Worm (Caenorhabditis elegans) whole organism, midembryonic: ENCODE measurements around the gene cyh-1.
"Not testable (repeated sequence)": the region's sequence is repeated elsewhere in the genome, so short reads cannot be mapped to it uniquely, and the experiment has no call there.

ENCODE experiments used
- T22C8.4 ChIP-seq: fragments of 200-800 bp; sonication (Bioruptor generic); IDR thresholded peaks from 2 replicates; pipeline ENCODE4 v1.3.6; 2022; ENCODE audit warnings: missing genetic modification characterization, missing compliant biosample characterization
- cog-1 ChIP-seq: sonication (generic microtip); optimal IDR thresholded peaks from 2 replicates; lab custom pipeline; 2016; ENCODE audit warnings: missing genetic modification characterization, missing compliant biosample characterization
- flt-1 ChIP-seq: fragments of 200-800 bp; sonication (Bioruptor generic); IDR thresholded peaks from 2 replicates; pipeline ENCODE4 v1.3.6; 2022; ENCODE audit warnings: missing genetic modification characterization, missing compliant biosample characterization
- klf-2 ChIP-seq: fragments of 200-800 bp; sonication (Bioruptor generic); conservative IDR thresholded peaks from 2 replicates; pipeline ENCODE4 v1.3.6; 2022; ENCODE audit warnings: missing genetic modification reagents, missing genetic modification characterization, missing compliant biosample characterization
- med-1 ChIP-seq: sonication (generic microtip); optimal IDR thresholded peaks from 2 replicates; lab custom pipeline; 2017; ENCODE audit warnings: missing genetic modification characterization, mild to moderate bottlenecking, missing compliant biosample characterization, antibody characterized with exemption, missing genetic modification reagents; ENCODE audit not compliant: insufficient read depth
- ref-1 ChIP-seq: fragments of 200-800 bp; sonication (Bioruptor generic); conservative IDR thresholded peaks from 2 replicates; pipeline ENCODE4 v1.3.6; 2022; ENCODE audit warnings: missing genetic modification reagents, missing genetic modification characterization, missing compliant biosample characterization
- tab-1 ChIP-seq: fragments of 200-800 bp; sonication (Bioruptor generic); IDR thresholded peaks from 2 replicates; pipeline ENCODE4 v1.3.6; 2022; ENCODE audit warnings: missing genetic modification characterization, missing compliant biosample characterization
- ztf-23 ChIP-seq: fragments of 200-800 bp; sonication (Bioruptor generic); IDR thresholded peaks from 2 replicates; pipeline ENCODE4 v1.3.6; 2022; ENCODE audit warnings: missing genetic modification reagents, missing genetic modification characterization, missing compliant biosample characterization
- ztf-29 ChIP-seq: fragments of 200-800 bp; sonication (Bioruptor generic); IDR thresholded peaks from 2 replicates; pipeline ENCODE4 v1.3.6; 2022; ENCODE audit warnings: missing genetic modification reagents, missing genetic modification characterization, missing compliant biosample characterization

The cyh-1 gene

DNA sequence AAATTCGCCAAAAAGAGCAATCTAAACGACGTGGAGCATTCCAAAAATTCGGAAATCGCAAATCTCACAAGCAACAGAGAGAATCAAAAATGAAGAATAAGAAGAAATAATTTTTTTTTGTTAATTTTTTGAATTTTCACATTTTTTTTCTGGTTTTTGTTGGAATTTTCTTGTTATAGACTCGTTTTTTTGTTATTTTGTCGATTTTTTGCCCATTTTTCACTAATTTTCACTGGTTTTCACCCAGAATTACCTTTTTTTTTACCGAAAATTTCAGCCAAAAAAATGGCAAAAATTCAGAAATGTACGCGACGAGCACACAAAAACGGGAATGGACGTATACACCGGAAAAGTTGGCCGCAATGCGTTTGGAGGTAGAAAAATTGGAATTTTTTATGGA lies at the start of gene cyh-1:
Gene cyh-1, plus strand, starts transcription at position 301 of the 400 bp plus-strand sequence.
- TF ChIP-seq ztf-29 (GFP tag; lab: Robert Waterston, UW) (no peak), med-1 (GFP tag; lab: Kevin White, UChicago) (no peak), ztf-23 (GFP tag; lab: Robert Waterston, UW) (no peak), cog-1 (tag; lab: Kevin White, UChicago) (no peak)

DNA sequence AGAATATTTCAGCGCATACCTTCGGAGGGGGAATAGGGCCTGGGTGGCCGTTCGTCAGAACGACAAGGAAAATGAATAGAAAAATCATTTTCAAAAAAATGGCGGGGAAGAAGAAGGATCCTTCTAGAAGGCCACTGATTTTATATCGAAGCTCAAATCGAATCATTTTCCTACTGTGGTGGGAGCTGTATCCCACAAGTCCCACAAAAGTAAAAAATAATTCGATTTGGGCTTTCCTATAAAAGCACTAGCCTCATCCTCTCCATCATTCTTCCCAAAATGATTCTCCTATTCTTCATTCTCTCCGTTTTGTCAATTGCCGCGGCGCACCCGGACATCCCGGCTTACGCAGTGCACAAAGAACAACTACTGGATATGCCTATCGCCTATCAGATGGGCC lies 46.6 kb upstream of the cyh-1 start, which contains the start of the genes C16C8.26 and C16C8.19:
Gene C16C8.26, minus strand, starts transcription at position 101 of the 400 bp plus-strand sequence.
Gene C16C8.19, plus strand, starts transcription at position 279 of the 400 bp plus-strand sequence.
- no peak for TF ChIP-seq T22C8.4 (GFP tag; lab: Robert Waterston, UW)
- no peak for TF ChIP-seq klf-2 (GFP tag; lab: Robert Waterston, UW)
- TF ChIP-seq ztf-29 (GFP tag; lab: Robert Waterston, UW): no peak; the same call in 1 of the 2 replicates
- no peak for TF ChIP-seq ref-1 (GFP tag; lab: Robert Waterston, UW)
- no peak for TF ChIP-seq tab-1 (GFP tag; lab: Robert Waterston, UW)
- no peak for TF ChIP-seq ztf-23 (GFP tag; lab: Robert Waterston, UW)
- no peak for TF ChIP-seq flt-1 (GFP tag; lab: Robert Waterston, UW)
- no peak for TF ChIP-seq cog-1 (tag; lab: Kevin White, UChicago)
- no peak for TF ChIP-seq med-1 (GFP tag; lab: Kevin White, UChicago)

DNA sequence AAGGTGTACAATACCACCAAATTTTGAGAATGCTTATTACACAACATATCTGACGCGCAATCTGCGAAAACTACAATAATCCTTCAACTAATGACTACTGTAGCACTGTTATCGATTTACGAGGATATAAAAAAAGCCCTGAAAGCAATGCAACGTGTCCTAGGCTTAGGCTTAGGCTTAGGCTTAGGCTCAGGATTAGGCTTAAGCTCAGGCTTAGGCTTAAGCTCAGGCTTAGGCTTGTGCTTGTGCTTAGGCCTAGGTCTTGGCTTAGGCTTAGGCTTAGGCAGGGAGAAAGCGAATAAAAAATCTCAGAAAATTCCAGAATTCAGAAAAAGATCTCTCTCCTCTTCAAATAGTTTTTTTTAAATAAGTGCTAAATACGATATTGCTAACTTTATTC lies 45.6 kb upstream of the cyh-1 start:
- TF ChIP-seq T22C8.4 (GFP tag; lab: Robert Waterston, UW) (no peak), klf-2 (GFP tag; lab: Robert Waterston, UW) (no peak), tab-1 (GFP tag; lab: Robert Waterston, UW) (no peak), flt-1 (GFP tag; lab: Robert Waterston, UW) (no peak), ref-1 (GFP tag; lab: Robert Waterston, UW) (no peak)

DNA sequence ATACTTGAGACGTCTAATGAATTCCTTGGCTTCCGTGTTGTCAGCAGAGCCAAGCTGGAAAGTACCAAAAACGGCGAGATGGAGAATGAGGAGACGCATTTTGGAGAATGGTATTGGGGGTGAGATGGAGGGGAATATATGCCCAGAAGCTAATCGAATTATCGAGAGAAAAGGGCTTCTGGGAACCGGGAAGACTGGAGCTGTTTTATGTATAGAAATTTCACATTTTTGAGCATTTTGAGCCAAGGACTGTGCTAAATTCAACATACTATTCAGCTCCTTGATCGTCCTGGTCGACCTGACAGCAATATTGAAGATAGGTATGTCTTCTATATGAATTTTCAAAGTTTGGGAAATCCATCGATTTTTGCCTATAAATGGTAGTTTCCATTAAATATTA lies 44.8 kb upstream of the cyh-1 start, which contains the start of gene C16C8.7:
Gene C16C8.7, minus strand, starts transcription at position 101 of the 400 bp plus-strand sequence.
- no peak for TF ChIP-seq ztf-23 (GFP tag; lab: Robert Waterston, UW)
- TF ChIP-seq med-1 (GFP tag; lab: Kevin White, UChicago): no peak
- no peak for TF ChIP-seq flt-1 (GFP tag; lab: Robert Waterston, UW)
- no peak for TF ChIP-seq ref-1 (GFP tag; lab: Robert Waterston, UW)
- TF ChIP-seq cog-1 (tag; lab: Kevin White, UChicago): no peak
- TF ChIP-seq T22C8.4 (GFP tag; lab: Robert Waterston, UW): no peak
- no peak for TF ChIP-seq klf-2 (GFP tag; lab: Robert Waterston, UW)

DNA sequence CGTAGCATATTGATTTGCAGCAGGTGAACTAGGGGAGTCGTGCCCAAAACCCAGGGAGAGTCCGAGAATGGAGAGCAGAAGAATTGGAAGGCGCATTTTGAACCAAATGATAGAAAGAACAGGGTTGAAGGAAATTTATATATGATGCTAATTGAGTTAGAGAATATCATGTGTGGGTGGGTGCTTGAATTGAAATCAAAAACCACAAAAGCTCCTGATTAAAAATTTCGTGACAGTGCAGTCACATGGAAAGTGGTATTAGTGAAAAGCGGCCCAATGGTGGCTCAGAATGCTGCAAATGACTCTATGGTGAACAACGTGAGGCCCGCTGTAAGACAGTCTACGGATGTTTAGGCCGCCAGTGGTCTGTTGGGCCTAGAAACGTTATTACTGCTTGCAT lies 43.2 kb upstream of the cyh-1 start, which contains the start of gene C16C8.8:
Gene C16C8.8, minus strand, starts transcription at position 101 of the 400 bp plus-strand sequence.
- no peak for TF ChIP-seq tab-1 (GFP tag; lab: Robert Waterston, UW)
- TF ChIP-seq flt-1 (GFP tag; lab: Robert Waterston, UW): no peak
- no peak for TF ChIP-seq med-1 (GFP tag; lab: Kevin White, UChicago)
- TF ChIP-seq klf-2 (GFP tag; lab: Robert Waterston, UW): no peak
- TF ChIP-seq ztf-23 (GFP tag; lab: Robert Waterston, UW): no peak
- no peak for TF ChIP-seq ztf-29 (GFP tag; lab: Robert Waterston, UW)
- TF ChIP-seq ref-1 (GFP tag; lab: Robert Waterston, UW): no peak
- TF ChIP-seq cog-1 (tag; lab: Kevin White, UChicago): no peak
- TF ChIP-seq T22C8.4 (GFP tag; lab: Robert Waterston, UW): no peak

DNA sequence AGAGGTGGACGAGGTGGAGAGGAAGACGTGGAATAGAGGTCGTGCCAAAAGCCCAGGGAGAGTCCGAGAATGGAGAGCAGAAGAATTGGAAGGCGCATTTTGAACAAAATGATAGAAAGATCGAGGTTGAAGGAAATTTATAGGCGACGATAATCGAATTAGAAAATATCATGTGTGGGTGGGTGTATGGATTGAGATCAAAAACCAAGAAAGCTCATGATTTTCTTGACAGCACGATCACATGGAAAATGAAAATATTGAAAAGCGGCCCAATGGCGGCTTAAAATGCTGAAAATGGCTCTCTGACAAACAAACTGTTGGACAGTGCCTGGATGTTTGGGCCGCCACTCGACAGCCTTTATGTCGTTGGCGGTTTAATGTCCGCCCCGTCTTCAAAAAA lies 41.7 kb upstream of the cyh-1 start, which contains the start of gene C16C8.9:
Gene C16C8.9, minus strand, starts transcription at position 101 of the 400 bp plus-strand sequence.
- TF ChIP-seq klf-2 (GFP tag; lab: Robert Waterston, UW): no peak
- TF ChIP-seq med-1 (GFP tag; lab: Kevin White, UChicago): no peak
- TF ChIP-seq ztf-23 (GFP tag; lab: Robert Waterston, UW): no peak
- no peak for TF ChIP-seq T22C8.4 (GFP tag; lab: Robert Waterston, UW)

DNA sequence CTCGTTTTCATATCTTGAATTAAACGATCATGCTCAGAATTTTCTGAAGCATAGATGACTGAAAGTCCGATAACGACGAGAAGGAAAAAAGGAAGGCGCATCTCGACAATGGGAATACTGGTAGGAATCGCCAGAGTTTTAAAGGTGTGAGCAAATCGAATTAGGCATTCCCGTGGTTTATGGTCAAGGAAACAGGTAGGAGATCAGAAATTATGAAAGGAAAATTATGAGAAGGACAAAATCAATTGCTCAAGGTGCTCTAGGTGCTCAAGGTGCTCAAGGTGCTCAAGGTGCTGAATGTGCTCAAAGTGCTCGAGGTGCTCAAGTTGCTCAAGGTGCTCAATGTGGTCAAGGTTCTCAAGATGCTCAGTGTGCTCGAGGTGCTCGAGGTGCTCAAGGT lies 40.2 kb upstream of the cyh-1 start, which contains the start of gene C16C8.10:
Gene C16C8.10, minus strand, starts transcription at position 101 of the 400 bp plus-strand sequence.
- not testable (repeated sequence) for TF ChIP-seq ztf-23, ref-1, tab-1 (GFP tag; lab: Robert Waterston, UW)

DNA sequence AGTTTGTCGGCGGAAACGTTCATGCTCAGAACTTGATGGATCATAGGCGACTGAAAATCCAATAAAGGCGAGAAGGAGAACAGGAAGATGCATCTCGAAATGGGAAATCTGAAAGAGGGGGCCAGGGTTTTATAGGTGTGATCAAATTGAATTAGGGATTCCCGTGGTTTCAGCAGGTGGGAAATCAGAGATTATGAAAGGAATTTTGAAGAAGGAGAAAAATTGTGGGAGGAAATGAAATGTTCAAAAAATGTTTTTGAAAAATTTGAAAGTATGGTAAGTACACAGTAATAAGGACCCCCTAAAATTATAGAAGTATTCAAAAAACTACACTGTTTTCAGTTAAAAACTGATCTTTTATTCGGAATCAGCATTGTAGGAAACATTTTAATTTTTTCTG lies 34.3 kb upstream of the cyh-1 start, which contains the start of gene Y49F6B.20:
Gene Y49F6B.20, minus strand, starts transcription at position 101 of the 400 bp plus-strand sequence.
- TF ChIP-seq T22C8.4 (GFP tag; lab: Robert Waterston, UW): no peak
- TF ChIP-seq ztf-29 (GFP tag; lab: Robert Waterston, UW): no peak

DNA sequence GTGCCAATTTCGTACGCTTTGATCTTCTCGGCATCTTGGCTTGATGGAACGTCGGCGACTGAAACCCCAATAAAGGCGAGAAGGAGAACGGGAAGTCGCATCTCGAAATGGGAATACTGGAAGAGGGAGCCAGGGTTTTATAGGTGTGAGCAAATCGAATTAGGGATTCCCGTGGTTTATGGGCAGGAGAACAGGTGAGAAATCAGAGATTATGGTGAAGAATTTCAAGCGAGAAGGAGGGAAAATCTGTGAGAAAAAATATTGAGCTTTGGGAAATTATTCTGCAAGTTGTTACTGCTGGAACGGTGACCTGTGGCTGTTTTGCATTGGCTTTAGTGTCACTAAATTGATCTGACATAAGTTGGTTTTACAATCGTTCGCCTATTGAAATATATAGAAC lies 33.2 kb upstream of the cyh-1 start, which contains the start of gene Y49F6B.13:
Gene Y49F6B.13, minus strand, starts transcription at position 101 of the 400 bp plus-strand sequence.
- TF ChIP-seq ztf-29 (GFP tag; lab: Robert Waterston, UW) (no peak), klf-2 (GFP tag; lab: Robert Waterston, UW) (no peak)

DNA sequence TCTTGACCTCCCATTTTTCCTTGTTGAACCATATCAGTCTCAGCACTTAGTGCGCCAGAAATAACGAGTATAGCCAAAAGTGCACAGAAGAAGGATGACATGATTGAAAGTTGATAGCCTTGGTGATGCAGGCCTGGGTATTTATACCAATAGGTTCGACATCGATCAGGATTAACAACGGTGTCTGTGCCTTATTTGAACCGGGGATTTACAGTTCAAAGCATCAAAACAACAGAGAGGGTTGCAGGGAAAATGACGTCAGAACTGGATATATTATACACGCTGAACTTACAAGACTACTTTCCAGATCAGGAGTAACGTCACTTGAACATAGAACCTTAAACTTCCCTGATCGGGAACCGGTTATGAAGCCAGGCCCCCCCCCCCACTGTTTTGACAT lies 32.5 kb upstream of the cyh-1 start, which contains the start of gene Y49F6B.12:
Gene Y49F6B.12, minus strand, starts transcription at position 101 of the 400 bp plus-strand sequence.
- TF ChIP-seq cog-1 (tag; lab: Kevin White, UChicago) (no peak), ztf-29 (GFP tag; lab: Robert Waterston, UW) (no peak), klf-2 (GFP tag; lab: Robert Waterston, UW) (no peak)
